Worm (Caenorhabditis elegans) whole organism, L1 larva: ENCODE results near the gene B0416.4.

Source experiments
- F16B12.6 ChIP-seq: fragments of 150-350 bp; optimal IDR thresholded peaks from 2 replicates; lab custom pipeline; 2014; ENCODE audit warnings: missing biosample characterization, missing genetic modification characterization
- aha-1 ChIP-seq: fragments of 150-350 bp; optimal IDR thresholded peaks from 2 replicates; lab custom pipeline; 2014; ENCODE audit warnings: missing biosample characterization, missing genetic modification characterization
- aly-2 ChIP-seq: fragments of 150-350 bp; optimal IDR thresholded peaks from 2 replicates; lab custom pipeline; 2014; ENCODE audit warnings: missing biosample characterization, missing genetic modification characterization
- ceh-90 ChIP-seq: sonication (generic microtip); optimal IDR thresholded peaks from 2 replicates; lab custom pipeline; 2016; ENCODE audit warnings: missing genetic modification characterization, missing compliant biosample characterization
- ces-1 ChIP-seq: fragments of 150-350 bp; optimal IDR thresholded peaks from 2 replicates; lab custom pipeline; 2014; ENCODE audit warnings: missing biosample characterization, missing genetic modification reagents, missing genetic modification characterization
- efl-1 ChIP-seq, 4 experiments: fragments of 150-350 bp; optimal IDR thresholded peaks in 3 of 4; peaks in 1 of 4; 1 replicate in 1 of 4; 2 replicates in 3 of 4; lab custom pipeline; 2014; ENCODE audit warnings: missing biosample characterization in 2 of 4, missing genetic modification characterization in 2 of 4, missing genetic modification reagents in 2 of 4
- efl-3 ChIP-seq: fragments of 200-800 bp; sonication (Bioruptor generic); optimal IDR thresholded peaks from 2 replicates; lab custom pipeline; 2018; ENCODE audit warnings: mild to moderate bottlenecking, missing genetic modification characterization, missing compliant biosample characterization
- egl-13 ChIP-seq: sonication (generic microtip); optimal IDR thresholded peaks from 2 replicates; lab custom pipeline; 2016; ENCODE audit warnings: missing genotype, missing genetic modification reagents, missing genetic modification characterization, missing compliant biosample characterization
- fkh-10 ChIP-seq: sonication (generic microtip); optimal IDR thresholded peaks from 2 replicates; lab custom pipeline; 2017; ENCODE audit warnings: missing biosample characterization, missing genetic modification reagents, missing genetic modification characterization
- fkh-8 ChIP-seq: sonication (generic microtip); optimal IDR thresholded peaks from 2 replicates; lab custom pipeline; 2016; ENCODE audit warnings: mild to moderate bottlenecking, missing genetic modification characterization, missing compliant biosample characterization
- hlh-17 ChIP-seq: fragments of 200-800 bp; sonication (Bioruptor generic); optimal IDR thresholded peaks from 2 replicates; lab custom pipeline; 2018; ENCODE audit warnings: missing genetic modification characterization, mild to moderate bottlenecking, missing compliant biosample characterization, moderate library complexity, borderline replicate concordance
- hpl-2 ChIP-seq: fragments of 150-350 bp; optimal IDR thresholded peaks from 2 replicates; lab custom pipeline; 2014; ENCODE audit warnings: missing biosample characterization, missing genetic modification reagents, missing genetic modification characterization
- lin-13 ChIP-seq: fragments of 150-350 bp; optimal IDR thresholded peaks from 2 replicates; lab custom pipeline; 2014; ENCODE audit warnings: missing biosample characterization, missing genetic modification reagents, missing genetic modification characterization
- lin-14 ChIP-seq: fragments of 200-800 bp; sonication (Bioruptor generic); optimal IDR thresholded peaks from 2 replicates; lab custom pipeline; 2018; ENCODE audit warnings: mild to moderate bottlenecking, missing genetic modification characterization, moderate library complexity, missing compliant biosample characterization
- lin-35 ChIP-seq, 2 experiments: fragments of 150-350 bp; optimal IDR thresholded peaks; 2 replicates each; lab custom pipeline; 2014; ENCODE audit warnings: missing biosample characterization in 2 of 2, missing genetic modification characterization in 2 of 2, missing genetic modification reagents in 2 of 2
- lin-39 ChIP-seq: fragments of 150-350 bp; optimal IDR thresholded peaks from 2 replicates; lab custom pipeline; 2014; ENCODE audit warnings: missing biosample characterization, missing genetic modification reagents, missing genetic modification characterization
- lsy-2 ChIP-seq, 2 experiments: fragments of 150-350 bp; optimal IDR thresholded peaks; 2 replicates each; lab custom pipeline; 2014; ENCODE audit warnings: missing biosample characterization in 2 of 2, missing genetic modification characterization in 2 of 2
- mab-9 ChIP-seq: fragments of 200-800 bp; sonication (Bioruptor generic); IDR thresholded peaks from 2 replicates; pipeline ENCODE4 v1.3.6; 2022; ENCODE audit warnings: missing genetic modification reagents, missing genetic modification characterization, missing compliant biosample characterization
- mdl-1 ChIP-seq, 2 experiments: fragments of 150-350 bp; optimal IDR thresholded peaks; 2 replicates each; lab custom pipeline; 2014 to 2017; ENCODE audit warnings: missing biosample characterization in 2 of 2, missing genetic modification characterization in 2 of 2, inconsistent platforms in 1 of 2
- mef-2 ChIP-seq: fragments of 150-350 bp; optimal IDR thresholded peaks from 2 replicates; lab custom pipeline; 2014; ENCODE audit warnings: missing biosample characterization, missing genetic modification characterization
- nhr-12 ChIP-seq: sonication (generic microtip); optimal IDR thresholded peaks from 2 replicates; lab custom pipeline; 2017; ENCODE audit warnings: missing biosample characterization, missing genetic modification characterization
- nhr-47 ChIP-seq: sonication (generic microtip); optimal IDR thresholded peaks from 2 replicates; lab custom pipeline; 2016; ENCODE audit warnings: mild to moderate bottlenecking, missing genetic modification characterization, moderate library complexity, missing compliant biosample characterization
- nhr-71 ChIP-seq: sonication (generic microtip); optimal IDR thresholded peaks from 2 replicates; lab custom pipeline; 2016; ENCODE audit warnings: mild to moderate bottlenecking, missing genetic modification characterization, moderate library complexity, missing compliant biosample characterization
- nhr-76 ChIP-seq: sonication (generic microtip); optimal IDR thresholded peaks from 2 replicates; lab custom pipeline; 2017; ENCODE audit warnings: missing biosample characterization, missing genetic modification characterization
- nhr-77 ChIP-seq: fragments of 150-350 bp; optimal IDR thresholded peaks from 2 replicates; lab custom pipeline; 2014; ENCODE audit warnings: missing biosample characterization, missing genetic modification characterization
- rnt-1 ChIP-seq: sonication (generic microtip); optimal IDR thresholded peaks from 2 replicates; lab custom pipeline; 2016; ENCODE audit warnings: mild to moderate bottlenecking, missing genetic modification characterization, moderate library complexity, missing compliant biosample characterization
- skn-1 ChIP-seq: fragments of 150-350 bp; optimal IDR thresholded peaks from 2 replicates; lab custom pipeline; 2014; ENCODE audit warnings: missing biosample characterization, missing genetic modification characterization
- snpc-4 ChIP-seq: fragments of 150-350 bp; optimal IDR thresholded peaks from 2 replicates; lab custom pipeline; 2014; ENCODE audit warnings: missing biosample characterization, missing genetic modification characterization
- sup-37 ChIP-seq: fragments of 200-800 bp; sonication (Bioruptor generic); optimal IDR thresholded peaks from 2 replicates; lab custom pipeline; 2018; ENCODE audit warnings: mild to moderate bottlenecking, missing genetic modification characterization, missing compliant biosample characterization
- unc-130 ChIP-seq: fragments of 150-350 bp; optimal IDR thresholded peaks from 2 replicates; lab custom pipeline; 2017; ENCODE audit warnings: missing biosample characterization, missing genetic modification characterization, inconsistent platforms
- unc-86 ChIP-seq: sonication (generic microtip); optimal IDR thresholded peaks from 2 replicates; lab custom pipeline; 2016; ENCODE audit warnings: missing genetic modification characterization, missing compliant biosample characterization
- unc-98 ChIP-seq: fragments of 200-800 bp; sonication (Bioruptor generic); IDR thresholded peaks from 2 replicates; pipeline ENCODE4 v1.3.6; 2022; ENCODE audit warnings: missing genetic modification characterization, missing compliant biosample characterization
- ztf-4 ChIP-seq: fragments of 150-350 bp; optimal IDR thresholded peaks from 2 replicates; lab custom pipeline; 2014; ENCODE audit warnings: missing biosample characterization, missing genetic modification characterization

B0416.4 gene

DNA sequence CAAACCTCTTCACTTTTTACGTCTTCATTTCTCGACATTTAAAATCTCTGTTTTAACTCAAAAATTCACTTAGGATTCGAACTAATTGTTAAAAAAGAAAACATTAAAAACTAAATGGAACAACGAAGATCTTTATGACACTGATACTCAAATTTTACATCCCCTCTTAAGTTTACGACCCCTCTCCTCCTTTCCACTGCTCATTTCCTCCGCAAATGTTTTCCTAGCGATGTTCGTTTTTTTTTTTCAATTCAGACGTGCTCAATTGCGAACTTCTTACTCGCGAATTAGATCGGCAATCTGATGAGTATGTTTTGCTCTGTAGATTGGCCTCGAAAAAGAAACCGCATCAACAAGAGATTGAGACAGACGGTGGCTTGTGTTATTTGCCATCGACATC is 24.0 kb downstream of the B0416.4 start:
- no peak for TF ChIP-seq mab-9 (GFP tag; lab: Robert Waterston, UW)
- TF ChIP-seq ceh-90 (tag; lab: Kevin White, UChicago) = no peak
- no peak for TF ChIP-seq nhr-12 (tag; lab: Kevin White, UChicago)
- TF ChIP-seq lin-13 (GFP tag; lab: Kevin White, UChicago) = no peak
- no peak for TF ChIP-seq fkh-8 (tag; lab: Kevin White, UChicago)
- no peak for TF ChIP-seq hpl-2
- no peak for TF ChIP-seq nhr-77 (tag; lab: Kevin White, UChicago)
- TF ChIP-seq fkh-10 = no peak
- TF ChIP-seq ztf-4 = no peak
- no peak for TF ChIP-seq lin-39 (tag; lab: Kevin White, UChicago)
- no peak for TF ChIP-seq unc-130
- TF ChIP-seq rnt-1 (tag; lab: Kevin White, UChicago) = no peak
- TF ChIP-seq aha-1 (tag; lab: Kevin White, UChicago) = no peak

DNA sequence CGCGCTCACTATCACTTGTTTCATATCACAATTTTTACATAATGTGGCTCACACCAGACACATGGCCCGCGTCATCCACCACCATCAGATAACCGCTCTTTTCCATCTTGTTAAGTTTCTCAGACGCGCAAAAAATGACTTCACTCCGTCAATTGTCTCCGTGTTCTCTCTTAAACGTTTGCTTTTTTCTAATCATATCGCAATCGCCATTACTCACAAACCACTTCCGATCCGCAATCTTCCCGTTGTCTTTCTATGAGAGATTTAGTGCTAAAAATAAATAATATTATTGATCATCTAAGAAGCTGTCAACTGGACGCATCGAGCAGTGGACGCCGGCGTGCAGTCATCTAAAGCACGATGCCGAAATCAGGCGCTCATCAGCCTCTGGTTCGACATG is 24.7 kb downstream of the B0416.4 start, which contains the start of gene tmc-2:
Gene tmc-2, plus strand, starts transcription at position 301 of the 400 bp plus-strand sequence.
- TF ChIP-seq efl-1 (optimal IDR thresholded peaks at IDR 0.05; lab: Kevin White, UChicago) (no peak), efl-1 (GFP tag; optimal IDR thresholded peaks at IDR 0.05 in 1 of 2; lab: Kevin White, UChicago) (peak in 1 of 2 experiments; percentile 46), nhr-12 (tag; lab: Kevin White, UChicago) (no peak), F16B12.6 (tag; lab: Kevin White, UChicago) (no peak), ces-1 (GFP tag; lab: Kevin White, UChicago) (no peak)

DNA sequence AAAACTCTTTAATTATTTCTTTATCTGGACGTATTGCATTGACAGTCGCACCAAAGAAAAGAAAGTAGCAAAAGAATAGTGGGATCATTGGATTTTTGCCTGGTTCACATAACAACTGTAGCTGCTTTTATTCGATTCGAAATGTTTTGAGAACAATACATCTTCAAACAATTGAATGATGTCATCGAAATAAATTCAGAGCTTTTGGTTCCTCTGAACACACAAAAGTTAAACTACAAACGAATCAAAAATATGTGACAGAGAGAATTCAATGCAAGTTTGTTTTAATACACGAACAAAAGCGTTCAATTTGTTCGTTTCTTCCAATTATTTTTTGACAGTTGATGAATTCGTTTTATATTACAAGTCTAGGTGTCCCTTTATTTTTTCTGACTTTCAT is 32.5 kb downstream of the B0416.4 start, which contains the start of gene H29C22.1:
Gene H29C22.1, minus strand, starts transcription at position 101 of the 400 bp plus-strand sequence.
- TF ChIP-seq fkh-10 (no peak), skn-1 (no peak), lin-35 (GFP tag; optimal IDR thresholded peaks at IDR 0.05; lab: Kevin White, UChicago) (no peak), efl-3 (GFP tag; lab: Kevin White, UChicago) (no peak)
- TF ChIP-seq, all 84 proteins: peak for 0

DNA sequence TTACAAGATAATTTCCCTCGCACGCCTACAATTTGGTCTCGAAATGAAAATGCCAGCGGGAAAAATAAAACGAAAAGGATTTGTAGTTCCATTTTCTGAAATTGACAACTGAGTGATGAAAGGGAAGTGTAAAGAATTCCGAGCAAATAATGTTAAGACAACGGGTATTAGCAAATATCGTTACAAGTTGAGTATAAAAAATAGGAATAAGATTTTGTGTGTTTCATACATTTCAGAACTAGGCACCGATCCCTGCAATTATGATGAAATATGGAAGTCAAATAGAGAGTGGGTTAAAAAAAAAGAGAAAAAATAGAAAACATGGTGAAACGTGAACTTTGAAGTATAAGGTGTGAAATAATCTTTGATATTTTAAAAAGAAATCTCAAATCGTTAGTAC is 35.6 kb downstream of the B0416.4 start, which contains the start of gene ttr-38:
Gene ttr-38, minus strand, starts transcription at position 101 of the 400 bp plus-strand sequence.
- no peak for TF ChIP-seq lin-14 (GFP tag; lab: Kevin White, UChicago)
- no peak for TF ChIP-seq egl-13 (tag; lab: Kevin White, UChicago)
- no peak for TF ChIP-seq sup-37 (GFP tag; lab: Kevin White, UChicago)
- TF ChIP-seq unc-86 = no peak
- no peak for TF ChIP-seq nhr-76 (tag; lab: Kevin White, UChicago)
- no peak for TF ChIP-seq aly-2 (tag; lab: Kevin White, UChicago)
- no peak for TF ChIP-seq snpc-4 (tag; lab: Kevin White, UChicago)

DNA sequence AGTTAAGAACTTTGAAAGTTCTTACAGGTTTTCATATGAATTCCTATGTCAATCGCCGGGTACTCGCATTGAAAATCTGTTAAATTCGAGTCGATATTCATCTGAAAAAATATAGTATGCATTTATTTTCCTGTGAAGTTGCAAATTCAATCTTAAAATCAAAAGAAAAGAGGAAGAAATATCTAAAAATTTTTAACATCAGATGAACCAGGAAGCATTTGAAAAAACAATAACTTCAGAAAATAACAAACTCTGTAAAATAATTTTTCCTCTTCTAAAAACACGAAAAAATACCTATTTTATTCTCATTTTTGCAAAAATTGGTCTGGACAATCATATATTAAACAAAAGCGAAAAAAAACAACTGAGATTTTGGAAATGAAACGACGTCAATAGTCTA is 40.3 kb downstream of the B0416.4 start, which contains the start of gene npr-7:
Gene npr-7, minus strand, starts transcription at position 101 of the 400 bp plus-strand sequence.
- no peak for TF ChIP-seq ztf-4
- TF ChIP-seq mef-2 (tag; lab: Kevin White, UChicago) = no peak
- TF ChIP-seq hlh-17 (GFP tag; lab: Kevin White, UChicago) = no peak
- no peak for TF ChIP-seq lin-35 (GFP tag; optimal IDR thresholded peaks at IDR 0.05; lab: Kevin White, UChicago)
- TF ChIP-seq unc-98 (GFP tag; lab: Robert Waterston, UW) = no peak
- TF ChIP-seq lsy-2 (tag; optimal IDR thresholded peaks at IDR 0.05; lab: Kevin White, UChicago) = no peak

DNA sequence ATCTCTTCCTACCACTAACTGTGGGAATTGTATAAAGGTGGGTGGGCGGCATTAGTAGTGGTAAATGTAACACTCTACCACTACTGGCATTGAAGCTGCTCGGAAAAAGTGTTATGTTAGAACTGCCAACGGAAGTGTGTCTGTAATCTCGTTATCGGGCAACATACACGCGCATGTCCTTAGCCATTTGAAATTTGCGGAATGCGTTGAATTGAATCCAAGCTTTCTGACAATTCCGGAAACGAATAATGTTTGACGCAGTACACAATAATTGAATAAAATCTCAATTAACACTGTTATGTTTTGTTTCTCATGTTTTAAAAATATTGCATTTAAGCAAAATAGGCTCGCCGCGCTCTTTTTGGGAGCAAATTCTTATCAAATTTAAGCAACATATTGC is 46.2 kb downstream of the B0416.4 start:
- TF ChIP-seq nhr-71 (tag; lab: Kevin White, UChicago) = peak; percentile 31
- TF ChIP-seq nhr-47 (tag; lab: Kevin White, UChicago) = peak; percentile 53
- TF ChIP-seq lin-14 (GFP tag; lab: Kevin White, UChicago) = peak; percentile 51
- peak; percentile 18 for TF ChIP-seq fkh-8 (tag; lab: Kevin White, UChicago)
- no peak for TF ChIP-seq mdl-1 (tag; optimal IDR thresholded peaks at IDR 0.05; lab: Kevin White, UChicago)
